Fruit fly (Drosophila melanogaster): ENCODE data around the gene Cortactin.

DNA sequence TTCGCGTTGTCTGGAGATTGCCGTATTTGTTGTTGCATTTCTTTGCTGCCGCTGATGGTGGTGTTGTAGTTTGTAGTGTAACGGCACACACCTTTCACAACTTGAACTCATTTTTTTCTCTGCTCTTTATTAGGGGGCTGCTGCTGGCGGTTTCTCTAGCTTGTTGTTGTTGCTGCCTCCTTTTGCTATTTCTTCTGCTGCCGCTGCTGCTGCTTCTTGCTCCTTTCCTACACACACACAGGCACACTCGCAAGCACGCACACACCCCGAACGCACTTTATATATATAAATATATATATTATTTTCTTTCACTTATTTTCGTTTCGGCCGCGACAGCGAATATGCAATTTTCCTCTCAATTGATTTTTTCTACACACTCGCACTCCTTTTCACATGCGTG, 32.9 kb upstream of the Cortactin start:
- TF ChIP-seq psq (optimal IDR thresholded peaks at IDR 0.05) (no peak), usp (GFP tag; optimal IDR thresholded peaks at IDR 0.05) (no peak), CG8478 (optimal IDR thresholded peaks at IDR 0.05) (no peak), pan (optimal IDR thresholded peaks at IDR 0.05) (no peak)

All from whole organism.